Fruit fly (Drosophila melanogaster) whole organism, embryonic: ENCODE measurements around the gene CG17224.
A peak's percentile ranks its signal among the peaks of the same experiment; 100 is the strongest.

Experiments used
- Antp ChIP-seq: fragments of 200-800 bp; sonication (Bioruptor generic); optimal IDR thresholded peaks from 3 replicates; lab custom pipeline; 2016; ENCODE audit warnings: missing biosample characterization, missing genetic modification characterization
- Atf-2 ChIP-seq: fragments of 200-800 bp; sonication (Bioruptor generic); optimal IDR thresholded peaks from 2 replicates; lab custom pipeline; 2016; ENCODE audit warnings: missing biosample characterization, missing genetic modification characterization
- Blimp-1 ChIP-seq: fragments of 200-800 bp; sonication (Bioruptor generic); optimal IDR thresholded peaks from 3 replicates; lab custom pipeline; 2018; ENCODE audit warnings: missing biosample characterization, missing genetic modification characterization, mild to moderate bottlenecking, moderate library complexity, missing genetic modification reagents
- CG10267 ChIP-seq: fragments of 200-800 bp; sonication (Bioruptor generic); optimal IDR thresholded peaks from 2 replicates; lab custom pipeline; 2018; ENCODE audit warnings: missing biosample characterization, mild to moderate bottlenecking, missing genetic modification characterization, moderate library complexity
- CG10321 ChIP-seq: fragments of 200-800 bp; sonication (Bioruptor generic); IDR thresholded peaks from 2 replicates; pipeline ENCODE4 v1.3.6; 2022; ENCODE audit warnings: missing biosample characterization, missing genetic modification characterization
- CG10543 ChIP-seq: fragments of 200-800 bp; sonication (Bioruptor generic); optimal IDR thresholded peaks from 3 replicates; lab custom pipeline; 2017; ENCODE audit warnings: missing biosample characterization, mild to moderate bottlenecking, missing genetic modification characterization, moderate library complexity
- CG11093 ChIP-seq: fragments of 200-800 bp; sonication (Bioruptor generic); IDR thresholded peaks from 3 replicates; pipeline ENCODE4 v1.3.6; 2022; ENCODE audit warnings: missing biosample characterization, missing genetic modification characterization
- CG11504 ChIP-seq: fragments of 200-800 bp; sonication (Bioruptor generic); optimal IDR thresholded peaks from 3 replicates; lab custom pipeline; 2019; ENCODE audit warnings: missing biosample characterization, mild to moderate bottlenecking, missing genetic modification characterization, moderate library complexity
- CG12071 ChIP-seq: fragments of 200-800 bp; sonication (Bioruptor generic); optimal IDR thresholded peaks from 3 replicates; lab custom pipeline; 2018; ENCODE audit warnings: missing biosample characterization, mild to moderate bottlenecking, missing genetic modification characterization
- CG12659 ChIP-seq: fragments of 200-800 bp; sonication (Bioruptor generic); optimal IDR thresholded peaks from 3 replicates; lab custom pipeline; 2017; ENCODE audit warnings: mild to moderate bottlenecking, missing biosample characterization, missing genetic modification reagents, missing genetic modification characterization
- CG13296 ChIP-seq: fragments of 200-800 bp; sonication (Bioruptor generic); optimal IDR thresholded peaks from 3 replicates; lab custom pipeline; 2018; ENCODE audit warnings: missing biosample characterization, mild to moderate bottlenecking, missing genetic modification characterization
- CG13775 ChIP-seq: fragments of 200-800 bp; sonication (Bioruptor generic); optimal IDR thresholded peaks from 3 replicates; lab custom pipeline; 2017; ENCODE audit warnings: missing biosample characterization, mild to moderate bottlenecking, missing genetic modification characterization
- CG14050 ChIP-seq: fragments of 200-800 bp; sonication (Bioruptor generic); IDR thresholded peaks from 3 replicates; pipeline ENCODE4 v1.3.6; 2022; ENCODE audit warnings: missing biosample characterization, missing genetic modification characterization
- CG17361 ChIP-seq: fragments of 200-800 bp; sonication (Bioruptor generic); IDR thresholded peaks from 3 replicates; pipeline ENCODE4 v1.3.6; 2022; ENCODE audit warnings: missing biosample characterization, missing genetic modification characterization
- CG18599 ChIP-seq: fragments of 200-800 bp; sonication (Bioruptor generic); optimal IDR thresholded peaks from 3 replicates; lab custom pipeline; 2017; ENCODE audit warnings: missing biosample characterization, missing genetic modification characterization, mild to moderate bottlenecking, moderate library complexity, missing genetic modification reagents
- CG2120 ChIP-seq: fragments of 200-800 bp; sonication (Bioruptor generic); optimal IDR thresholded peaks from 3 replicates; lab custom pipeline; 2016; ENCODE audit warnings: missing biosample characterization, missing genetic modification characterization
- CG30403 ChIP-seq: fragments of 200-800 bp; sonication (Bioruptor generic); optimal IDR thresholded peaks from 3 replicates; lab custom pipeline; 2016; ENCODE audit warnings: missing biosample characterization, missing genetic modification characterization
- CG32532 ChIP-seq: fragments of 200-800 bp; sonication (Bioruptor generic); IDR thresholded peaks from 2 replicates; pipeline ENCODE4 v1.3.6; 2022; ENCODE audit warnings: missing biosample characterization, missing genetic modification characterization
- CG4282 ChIP-seq: fragments of 200-800 bp; sonication (Bioruptor generic); optimal IDR thresholded peaks from 2 replicates; lab custom pipeline; 2016; ENCODE audit warnings: missing biosample characterization, missing genetic modification characterization
- CG5245 ChIP-seq: fragments of 200-800 bp; sonication (Bioruptor generic); optimal IDR thresholded peaks from 3 replicates; lab custom pipeline; 2016; ENCODE audit warnings: missing biosample characterization, missing genetic modification characterization
- CG6254 ChIP-seq: fragments of 200-800 bp; sonication (Bioruptor generic); optimal IDR thresholded peaks from 3 replicates; lab custom pipeline; 2017; ENCODE audit warnings: mild to moderate bottlenecking, missing biosample characterization, missing genetic modification reagents, missing genetic modification characterization
- CG7271 ChIP-seq: fragments of 200-800 bp; sonication (Bioruptor generic); optimal IDR thresholded peaks from 2 replicates; lab custom pipeline; 2018; ENCODE audit warnings: missing biosample characterization, mild to moderate bottlenecking, missing genetic modification characterization, moderate library complexity
- CG7357 ChIP-seq: fragments of 200-800 bp; sonication (Bioruptor generic); IDR thresholded peaks from 3 replicates; pipeline ENCODE4 v1.3.6; 2022; ENCODE audit warnings: missing biosample characterization, missing genetic modification characterization
- CG8281 ChIP-seq: fragments of 200-800 bp; sonication (Bioruptor generic); optimal IDR thresholded peaks from 2 replicates; lab custom pipeline; 2018; ENCODE audit warnings: missing biosample characterization, mild to moderate bottlenecking, missing genetic modification characterization, moderate library complexity
- CG9727 ChIP-seq: fragments of 200-800 bp; sonication (Bioruptor generic); optimal IDR thresholded peaks from 3 replicates; lab custom pipeline; 2017; ENCODE audit warnings: missing biosample characterization, mild to moderate bottlenecking, missing genetic modification characterization
- CTCF ChIP-seq: fragments of 200-800 bp; sonication (Bioruptor generic); optimal IDR thresholded peaks from 2 replicates; lab custom pipeline; 2017; ENCODE audit warnings: missing biosample characterization, mild to moderate bottlenecking, missing genetic modification characterization, moderate library complexity
- Dp ChIP-seq: fragments of 200-800 bp; sonication (Bioruptor generic); optimal IDR thresholded peaks from 2 replicates; lab custom pipeline; 2018; ENCODE audit warnings: missing biosample characterization, mild to moderate bottlenecking, missing genetic modification characterization, moderate library complexity
- E2f2 ChIP-seq: fragments of 200-800 bp; sonication (Bioruptor generic); IDR thresholded peaks from 2 replicates; pipeline ENCODE4 v1.3.6; 2022; ENCODE audit warnings: missing biosample characterization, missing genetic modification characterization
- Hmx ChIP-seq: fragments of 200-800 bp; sonication (Bioruptor generic); optimal IDR thresholded peaks from 2 replicates; lab custom pipeline; 2016; ENCODE audit warnings: missing biosample characterization, missing genetic modification characterization
- MESR4 ChIP-seq: fragments of 200-800 bp; sonication (Bioruptor generic); optimal IDR thresholded peaks from 2 replicates; lab custom pipeline; 2018; ENCODE audit warnings: missing biosample characterization, mild to moderate bottlenecking, missing genetic modification characterization, moderate library complexity
- Nf-YA ChIP-seq: fragments of 200-800 bp; sonication (Bioruptor generic); IDR thresholded peaks from 2 replicates; pipeline ENCODE4 v1.3.6; 2022; ENCODE audit warnings: missing biosample characterization, missing genetic modification characterization
- Oli ChIP-seq: fragments of 200-800 bp; sonication (Bioruptor generic); optimal IDR thresholded peaks from 2 replicates; lab custom pipeline; 2018; ENCODE audit warnings: missing biosample characterization, mild to moderate bottlenecking, missing genetic modification characterization, moderate library complexity
- Six4 ChIP-seq: fragments of 200-800 bp; sonication (Bioruptor generic); optimal IDR thresholded peaks from 2 replicates; lab custom pipeline; 2016; ENCODE audit warnings: missing biosample characterization, missing genetic modification characterization
- Spps ChIP-seq: fragments of 200-800 bp; sonication (Bioruptor generic); optimal IDR thresholded peaks from 2 replicates; lab custom pipeline; 2018; ENCODE audit warnings: missing biosample characterization, mild to moderate bottlenecking, missing genetic modification characterization
- Stat92E ChIP-seq, 3 experiments: fragments of >200 bp in 2 of 3; fragments of 200-800 bp in 1 of 3; sonication (Bioruptor generic) in 1 of 3; optimal IDR thresholded peaks; 2 replicates each; lab custom pipeline; 2017 to 2019; ENCODE audit warnings: missing biosample characterization in 3 of 3, missing genetic modification characterization in 3 of 3, mild to moderate bottlenecking in 1 of 3, moderate library complexity in 1 of 3
- aop ChIP-seq: fragments of 200-800 bp; sonication (Bioruptor generic); IDR thresholded peaks from 2 replicates; pipeline ENCODE4 v1.3.6; 2022; ENCODE audit warnings: missing biosample characterization, missing genetic modification characterization
- cato ChIP-seq: fragments of 200-800 bp; sonication (Bioruptor generic); optimal IDR thresholded peaks from 2 replicates; lab custom pipeline; 2016; ENCODE audit warnings: missing biosample characterization, missing genetic modification characterization, borderline replicate concordance
- chinmo ChIP-seq: fragments of 200-800 bp; sonication (Bioruptor generic); IDR thresholded peaks from 4 replicates; pipeline ENCODE4 v1.3.6; 2022; ENCODE audit warnings: missing biosample characterization, missing genetic modification characterization; ENCODE audit not compliant: partially characterized antibody
- chn ChIP-seq: fragments of 200-800 bp; sonication (Bioruptor generic); optimal IDR thresholded peaks from 2 replicates; lab custom pipeline; 2016; ENCODE audit warnings: missing biosample characterization, missing genetic modification characterization
- dmrt11E ChIP-seq: fragments of 200-800 bp; sonication (Bioruptor generic); optimal IDR thresholded peaks from 3 replicates; lab custom pipeline; 2018; ENCODE audit warnings: missing biosample characterization, mild to moderate bottlenecking, missing genetic modification characterization, moderate library complexity
- ewg ChIP-seq: fragments of 200-800 bp; sonication (Bioruptor generic); optimal IDR thresholded peaks from 3 replicates; lab custom pipeline; 2017; ENCODE audit warnings: mild to moderate bottlenecking, missing biosample characterization, missing genetic modification reagents, missing genetic modification characterization
- fu2 ChIP-seq: fragments of 200-800 bp; sonication (Bioruptor generic); optimal IDR thresholded peaks from 2 replicates; lab custom pipeline; 2016; ENCODE audit warnings: missing biosample characterization, missing genetic modification characterization
- gce ChIP-seq: fragments of 200-800 bp; sonication (Bioruptor generic); IDR thresholded peaks from 3 replicates; pipeline ENCODE4 v1.3.6; 2022; ENCODE audit warnings: missing biosample characterization, missing genetic modification characterization
- hth ChIP-seq: fragments of >200 bp; optimal IDR thresholded peaks from 2 replicates; lab custom pipeline; 2017; ENCODE audit warnings: inconsistent platforms
- pfk ChIP-seq: fragments of 200-800 bp; sonication (Bioruptor generic); optimal IDR thresholded peaks from 2 replicates; lab custom pipeline; 2018; ENCODE audit warnings: missing biosample characterization, mild to moderate bottlenecking, missing genetic modification characterization, moderate library complexity
- pum ChIP-seq: fragments of 200-800 bp; sonication (Bioruptor generic); optimal IDR thresholded peaks from 2 replicates; lab custom pipeline; 2016; ENCODE audit warnings: missing biosample characterization, missing genetic modification characterization
- pzg ChIP-seq: fragments of 200-800 bp; sonication (Bioruptor generic); optimal IDR thresholded peaks from 3 replicates; lab custom pipeline; 2018; ENCODE audit warnings: missing biosample characterization, mild to moderate bottlenecking, missing genetic modification characterization, moderate library complexity
- ranshi ChIP-seq: fragments of 200-800 bp; sonication (Bioruptor generic); IDR thresholded peaks from 2 replicates; pipeline ENCODE4 v1.3.6; 2022; ENCODE audit warnings: missing biosample characterization, missing genetic modification characterization
- unc-4 ChIP-seq: fragments of 200-800 bp; sonication (Bioruptor generic); IDR thresholded peaks from 2 replicates; pipeline ENCODE4 v1.3.6; 2022; ENCODE audit warnings: missing biosample characterization, missing genetic modification characterization; ENCODE audit not compliant: partially characterized antibody
- wor ChIP-seq: fragments of 200-800 bp; sonication (Bioruptor generic); IDR thresholded peaks from 2 replicates; pipeline ENCODE4 v1.3.6; 2022; ENCODE audit warnings: missing biosample characterization, missing genetic modification characterization

Gene CG17224

dm6 chr2L:3055710-3056447, 37.8 kb upstream of the CG17224 start (continued):
- TF ChIP-seq dmrt11E (tag; lab: Kevin White, UChicago), result peak; percentile 10
- TF ChIP-seq CG32532 (GFP tag; lab: Robert Waterston, UW), result no peak
- TF ChIP-seq CG13775 (GFP tag; lab: Kevin White, UChicago), result peak; percentile 2
- peak; percentile 33 for TF ChIP-seq Atf-2 (GFP tag; lab: Kevin White, UChicago)
- TF ChIP-seq chn (GFP tag; lab: Kevin White, UChicago), result no peak
- TF ChIP-seq CG11093 (GFP tag; lab: Robert Waterston, UW), result 0 out of 3 replicates have a peak, but pooled peaks have one; percentile 9
- no peak for TF ChIP-seq Hmx (GFP tag; lab: Kevin White, UChicago)
- no peak for TF ChIP-seq CG10321
- TF ChIP-seq CG11504, result peak; percentile 67
- peak; percentile 6 for TF ChIP-seq CG10267 (tag; lab: Kevin White, UChicago)
- TF ChIP-seq CG8281 (tag; lab: Kevin White, UChicago), result peak; percentile 12
- TF ChIP-seq CG7271, result no peak
- no peak for TF ChIP-seq CG6254 (GFP tag; lab: Kevin White, UChicago)
- no peak; the same call in 1 of the 2 replicates for TF ChIP-seq ranshi (GFP tag; lab: Robert Waterston, UW)
- TF ChIP-seq CG14050 (GFP tag; lab: Robert Waterston, UW), result no peak
- TF ChIP-seq CG5245 (GFP tag; lab: Kevin White, UChicago), result no peak
- TF ChIP-seq Dp, result peak; percentile 70
- peak; percentile 51 for TF ChIP-seq unc-4 (GFP tag; lab: Robert Waterston, UW)
- TF ChIP-seq pfk (GFP tag; lab: Kevin White, UChicago), result no peak
- TF ChIP-seq wor (GFP tag; lab: Robert Waterston, UW), result no peak
- TF ChIP-seq chinmo (GFP tag; lab: Robert Waterston, UW), result 0 out of 4 replicates have a peak, but pooled peaks have one; percentile 31
- TF ChIP-seq aop, result no peak
- TF ChIP-seq cato, result no peak
- no peak for TF ChIP-seq pum (GFP tag; lab: Kevin White, UChicago)
- no peak for TF ChIP-seq ewg (GFP tag; lab: Kevin White, UChicago)
- peak; percentile 45 for TF ChIP-seq Oli (tag; lab: Kevin White, UChicago)
- TF ChIP-seq CG2120 (GFP tag; lab: Kevin White, UChicago), result peak; percentile 65
- TF ChIP-seq CG12659 (GFP tag; lab: Kevin White, UChicago), result no peak
- TF ChIP-seq CG9727 (GFP tag; lab: Kevin White, UChicago), result peak; percentile 41
- TF ChIP-seq Six4 (GFP tag; lab: Kevin White, UChicago), result no peak
- no peak for TF ChIP-seq hth (lab: Kevin White, UChicago)
- TF ChIP-seq Nf-YA (GFP tag; lab: Robert Waterston, UW), result no peak
- no peak for TF ChIP-seq CG10543 (GFP tag; lab: Kevin White, UChicago)
- TF ChIP-seq Stat92E (GFP tag; optimal IDR thresholded peaks at IDR 0.05; lab: Kevin White, UChicago), result no peak
- TF ChIP-seq CG12071, result no peak
- TF ChIP-seq gce, result no peak
- peak; percentile 84 for TF ChIP-seq CG17361 (GFP tag; lab: Robert Waterston, UW)
- no peak for TF ChIP-seq fu2 (GFP tag; lab: Kevin White, UChicago)
- TF ChIP-seq Blimp-1 (GFP tag; lab: Kevin White, UChicago), result no peak
- TF ChIP-seq pzg, result peak; percentile 21
- peak; percentile 70 for TF ChIP-seq CG30403 (GFP tag; lab: Kevin White, UChicago)
- TF ChIP-seq E2f2 (GFP tag; lab: Robert Waterston, UW), result peak; percentile 80
- no peak for TF ChIP-seq MESR4 (GFP tag; lab: Kevin White, UChicago)
- TF ChIP-seq CTCF (GFP tag; lab: Kevin White, UChicago), result no peak
- no peak for TF ChIP-seq CG7357 (GFP tag; lab: Robert Waterston, UW)
- TF ChIP-seq CG4282, result no peak
- TF ChIP-seq CG13296 (GFP tag; lab: Kevin White, UChicago), result no peak
- TF ChIP-seq Spps, result no peak
- TF ChIP-seq CG18599 (GFP tag; lab: Kevin White, UChicago), result peak; percentile 62
- TF ChIP-seq Antp (GFP tag; lab: Kevin White, UChicago), result peak; percentile 29
